Fruit fly (Drosophila melanogaster) whole organism, adult: ENCODE data around the gene CG12171.
A peak's percentile ranks its signal among the peaks of the same experiment; 100 is the strongest.

ENCODE experiments used
- Mnt ChIP-seq: fragments of 200-800 bp; sonication (Bioruptor generic); optimal IDR thresholded peaks from 2 replicates; lab custom pipeline; 2016; ENCODE audit warnings: missing biosample characterization, mild to moderate bottlenecking, missing genetic modification characterization
- cic ChIP-seq: fragments of 200-800 bp; sonication (Bioruptor generic); optimal IDR thresholded peaks from 2 replicates; lab custom pipeline; 2017; ENCODE audit warnings: missing biosample characterization, mild to moderate bottlenecking, missing genetic modification characterization, moderate library complexity
- kay ChIP-seq: fragments of 200-800 bp; sonication (Bioruptor generic); peaks from one replicate; lab custom pipeline; 2016; ENCODE audit warnings: missing biosample characterization, missing genetic modification characterization, borderline replicate concordance
- pad ChIP-seq: fragments of 200-800 bp; sonication (Bioruptor generic); optimal IDR thresholded peaks from 3 replicates; lab custom pipeline; 2017; ENCODE audit warnings: missing biosample characterization, missing genetic modification characterization, mild to moderate bottlenecking, moderate library complexity, missing genetic modification reagents
- tj ChIP-seq: fragments of 200-800 bp; sonication (Bioruptor generic); optimal IDR thresholded peaks from 3 replicates; lab custom pipeline; 2017; ENCODE audit warnings: missing biosample characterization, mild to moderate bottlenecking, missing genetic modification characterization, moderate library complexity
- toe ChIP-seq: fragments of 200-800 bp; sonication (Bioruptor generic); optimal IDR thresholded peaks from 2 replicates; lab custom pipeline; 2016; ENCODE audit warnings: missing biosample characterization, missing genetic modification characterization

DNA sequence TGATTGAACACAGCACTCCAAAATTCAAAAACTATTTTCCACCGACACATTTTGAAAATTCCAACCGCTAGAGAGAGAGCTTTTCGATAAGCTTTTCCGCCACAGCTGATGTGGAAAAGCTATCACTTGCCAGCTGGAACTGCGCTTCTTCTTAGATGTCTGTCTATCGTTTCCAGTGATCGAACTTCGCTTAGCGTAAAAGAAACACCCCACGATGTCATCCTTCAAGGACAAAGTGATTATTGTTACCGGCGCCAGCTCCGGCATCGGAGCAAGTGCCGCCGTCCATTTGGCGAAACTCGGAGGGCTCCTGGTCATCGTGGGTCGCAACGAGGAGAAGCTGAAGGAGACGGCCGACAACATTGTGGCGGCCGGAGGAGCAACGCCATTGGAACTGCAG lies 1.2 kb upstream of the CG12171 start, which contains the start of gene CG31549:
- TF ChIP-seq pad (GFP tag; lab: Kevin White, UChicago): no peak
- no peak for TF ChIP-seq Mnt (GFP tag; lab: Kevin White, UChicago)
- no peak for TF ChIP-seq tj
- TF ChIP-seq cic: peak; percentile 43
- TF ChIP-seq kay (GFP tag; lab: Kevin White, UChicago): no peak
- no peak for TF ChIP-seq toe (GFP tag; lab: Kevin White, UChicago)
